Worm (Caenorhabditis elegans): ENCODE measurements around the gene cutl-23.

cutl-23 gene

ce11 chrIII:5769726-5770235 lies at the start of gene cutl-23:
Gene cutl-23, plus strand, starts transcription at chrIII:5770185.
- TF ChIP-seq snpc-1.3 (tag; optimal IDR thresholded peaks at IDR 0.05; ENCODE audit: insufficient read depth) (peak; percentile 73), him-1 (tag; optimal IDR thresholded peaks at IDR 0.05) (peak; percentile 94), sptf-2 (GFP tag; optimal IDR thresholded peaks at IDR 0.05) (no peak), nhr-90 (tag; optimal IDR thresholded peaks at IDR 0.05) (peak; percentile 73), snpc-3.4 (tag; optimal IDR thresholded peaks at IDR 0.05) (peak; percentile 66), lsl-1 (GFP tag; optimal IDR thresholded peaks at IDR 0.05) (peak; percentile 15), K11D2.4 (GFP tag; IDR thresholded peaks at IDR 0.05) (no peak), F33H1.4 (GFP tag; IDR thresholded peaks at IDR 0.05) (peak; percentile 28; the same call in 1 of the 2 replicates), dox-1 (GFP tag; IDR thresholded peaks at IDR 0.05) (peak; percentile 64; the same call in 1 of the 2 replicates), bed-1 (GFP tag; IDR thresholded peaks at IDR 0.05) (no peak), atf-7 (tag; optimal IDR thresholded peaks at IDR 0.05) (peak; percentile 22), nfyb-1 (GFP tag; IDR thresholded peaks at IDR 0.05) (peak; percentile 67), K12H6.12 (tag; optimal IDR thresholded peaks at IDR 0.05) (no peak), ztf-25 (GFP tag; IDR thresholded peaks at IDR 0.05) (peak; percentile 70; the same call in 1 of the 2 replicates), Y67H2A.10 (GFP tag; conservative IDR thresholded peaks at IDR 0.05) (no peak), rpc-1 (optimal IDR thresholded peaks at IDR 0.05) (peak; percentile 89), rpc-1 (tag; optimal IDR thresholded peaks at IDR 0.05) (peak; percentile 88), let-526 (GFP tag; IDR thresholded peaks at IDR 0.05) (no peak), akir-1 (GFP tag; optimal IDR thresholded peaks at IDR 0.05) (no peak), Y56A3A.18 (GFP tag; IDR thresholded peaks at IDR 0.05) (0 out of 2 replicates have a peak, but pooled peaks have one; percentile 28), ztf-26 (tag; optimal IDR thresholded peaks at IDR 0.05) (peak; percentile 35), tbp1 (GFP tag; optimal IDR thresholded peaks at IDR 0.05) (peak; percentile 94), B0035.1 (tag; optimal IDR thresholded peaks at IDR 0.05) (no peak), B0336.3 (GFP tag; IDR thresholded peaks at IDR 0.05) (no peak), pbrm-1 (GFP tag; IDR thresholded peaks at IDR 0.05) (peak; percentile 59; the same call in 1 of the 2 replicates), Y79H2A.3 (GFP tag; conservative IDR thresholded peaks at IDR 0.05) (no peak), F57C9.4 (tag; optimal IDR thresholded peaks at IDR 0.05) (no peak), rcor-1 (GFP tag; IDR thresholded peaks at IDR 0.05) (no peak), mcd-1 (GFP tag; IDR thresholded peaks at IDR 0.05) (0 out of 2 replicates have a peak, but pooled peaks have one; percentile 19), mes-4 (tag; optimal IDR thresholded peaks at IDR 0.05) (peak; percentile 1), let-607 (tag; optimal IDR thresholded peaks at IDR 0.05) (peak in 1 of 2 experiments; percentile 3), die-1 (tag; optimal IDR thresholded peaks at IDR 0.05) (peak; percentile 72), snpc-4 (GFP tag; optimal IDR thresholded peaks at IDR 0.05) (no peak), snpc-4 (tag; optimal IDR thresholded peaks at IDR 0.05) (peak in 2 of 4 experiments; percentile 16 to 37), attf-5 (GFP tag; optimal IDR thresholded peaks at IDR 0.05) (peak; percentile 44), nhr-120 (GFP tag; IDR thresholded peaks at IDR 0.05) (no peak), D2030.7 (GFP tag; IDR thresholded peaks at IDR 0.05) (peak; percentile 44; the same call in 1 of the 2 replicates), lin-35 (GFP tag; optimal IDR thresholded peaks at IDR 0.05) (peak in 1 of 3 experiments; percentile 31), F55B11.4 (tag; optimal IDR thresholded peaks at IDR 0.05; ENCODE audit: borderline replicate concordance, insufficient read depth) (no peak), athp-1 (tag; optimal IDR thresholded peaks at IDR 0.05) (peak; percentile 61), ekl-4 (GFP tag; IDR thresholded peaks at IDR 0.05) (peak; percentile 66; the same call in 1 of the 2 replicates), hsf-1 (GFP tag; IDR thresholded peaks at IDR 0.05) (no peak), lin-54 (GFP tag; optimal IDR thresholded peaks at IDR 0.05) (peak; percentile 53), madf-3 (GFP tag; IDR thresholded peaks at IDR 0.05) (0 out of 2 replicates have a peak, but pooled peaks have one; percentile 57), hlh-26 (GFP tag; conservative IDR thresholded peaks at IDR 0.05) (no peak), zim-3 (tag; optimal IDR thresholded peaks at IDR 0.05) (peak; percentile 26), C06A6.2 (GFP tag; conservative IDR thresholded peaks at IDR 0.05) (no peak), ceh-100 (GFP tag; IDR thresholded peaks at IDR 0.05) (no peak)
